Worm (Caenorhabditis elegans): ENCODE measurements around the gene srd-13.

The srd-13 gene

DNA sequence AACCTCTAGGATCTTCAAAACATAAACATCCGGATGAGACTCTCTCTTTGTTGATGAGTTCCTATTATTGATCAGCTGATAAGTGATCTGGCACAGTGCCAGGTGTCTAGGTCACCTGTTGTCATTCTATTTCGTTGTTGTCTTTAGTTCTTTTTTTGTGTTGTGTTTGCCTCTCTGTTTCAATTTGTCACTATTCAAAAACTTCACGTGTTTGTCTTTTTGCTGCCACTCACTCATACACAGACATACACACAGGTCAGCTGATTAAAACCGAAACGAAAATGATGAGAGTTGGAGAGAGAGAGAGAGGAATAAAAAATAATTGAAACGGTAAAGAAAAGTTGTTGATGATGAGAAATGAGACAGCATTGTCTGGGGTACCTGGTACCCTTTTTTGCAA, 44.3 kb downstream of the srd-13 start (continued):
- TF ChIP-seq snu-23 (GFP tag; optimal IDR thresholded peaks at IDR 0.05): peak; percentile 88
- TF ChIP-seq F16B12.6 (tag; optimal IDR thresholded peaks at IDR 0.05): no peak
- TF ChIP-seq snpc-4 (tag; optimal IDR thresholded peaks at IDR 0.05): peak; percentile 24
- peak; percentile 72 for TF ChIP-seq C16A3.4 (tag; optimal IDR thresholded peaks at IDR 0.05)
- no peak for TF ChIP-seq Y116A8C.19 (tag; optimal IDR thresholded peaks at IDR 0.05; ENCODE audit: borderline replicate concordance)
- peak; percentile 89 for TF ChIP-seq irx-1 (tag; optimal IDR thresholded peaks at IDR 0.05)
- TF ChIP-seq C34B4.2 (tag; optimal IDR thresholded peaks at IDR 0.05): no peak
- peak in 3 of 6 experiments; percentile 37 to 88 (median 76) for TF ChIP-seq elt-3 (tag; optimal IDR thresholded peaks at IDR 0.05)
- TF ChIP-seq sox-4 (tag; optimal IDR thresholded peaks at IDR 0.05): no peak
- TF ChIP-seq nhr-19 (GFP tag; conservative IDR thresholded peaks at IDR 0.05): peak; percentile 84
- TF ChIP-seq skn-1 (tag; optimal IDR thresholded peaks at IDR 0.05): peak; percentile 87
- no peak for TF ChIP-seq unc-30 (tag; optimal IDR thresholded peaks at IDR 0.05)
- TF ChIP-seq ceh-90 (tag; optimal IDR thresholded peaks at IDR 0.05): no peak
- no peak for TF ChIP-seq aha-1 (tag; optimal IDR thresholded peaks at IDR 0.05)
- TF ChIP-seq mef-2 (tag; optimal IDR thresholded peaks at IDR 0.05): no peak
- TF ChIP-seq hlh-4 (tag; optimal IDR thresholded peaks at IDR 0.05): no peak
- TF ChIP-seq nhr-85 (tag): peak; percentile 100
- no peak for TF ChIP-seq ets-5 (GFP tag; IDR thresholded peaks at IDR 0.05)
- no peak for TF ChIP-seq fkh-8 (tag; optimal IDR thresholded peaks at IDR 0.05)
- peak; percentile 23 for TF ChIP-seq ztf-4 (tag; optimal IDR thresholded peaks at IDR 0.05)
- no peak for TF ChIP-seq nhr-12 (tag; optimal IDR thresholded peaks at IDR 0.05)
- TF ChIP-seq nhr-47 (tag; optimal IDR thresholded peaks at IDR 0.05): peak; percentile 70
- TF ChIP-seq nhr-76 (tag; optimal IDR thresholded peaks at IDR 0.05): no peak
- TF ChIP-seq fos-1 (tag; optimal IDR thresholded peaks at IDR 0.05): no peak
- no peak for TF ChIP-seq nhr-84 (tag; optimal IDR thresholded peaks at IDR 0.05)
- TF ChIP-seq lin-13 (GFP tag; optimal IDR thresholded peaks at IDR 0.05): peak; percentile 82
- TF ChIP-seq egl-27 (tag; optimal IDR thresholded peaks at IDR 0.05): no peak
- peak; percentile 22 for TF ChIP-seq jun-1 (tag; optimal IDR thresholded peaks at IDR 0.05)
- no peak for TF ChIP-seq alr-1 (tag; optimal IDR thresholded peaks at IDR 0.05; ENCODE audit: borderline replicate concordance)
- no peak for TF ChIP-seq pax-3 (tag; optimal IDR thresholded peaks at IDR 0.05)
- TF ChIP-seq grh-1 (GFP tag; IDR thresholded peaks at IDR 0.05): peak; percentile 60
- peak; percentile 91 for TF ChIP-seq blmp-1 (tag; optimal IDR thresholded peaks at IDR 0.05)
- no peak for TF ChIP-seq fkh-4 (tag; optimal IDR thresholded peaks at IDR 0.05; ENCODE audit: borderline replicate concordance)
- TF ChIP-seq isw-1 (GFP tag; IDR thresholded peaks at IDR 0.05): no peak
- TF ChIP-seq nhr-90 (tag; optimal IDR thresholded peaks at IDR 0.05; ENCODE audit: poor library complexity): peak; percentile 86
- peak; percentile 86 for TF ChIP-seq tbx-2 (tag; optimal IDR thresholded peaks at IDR 0.05)
- no peak for TF ChIP-seq ztf-11 (tag; optimal IDR thresholded peaks at IDR 0.05)
- peak; percentile 5 to 89 for TF ChIP-seq lin-35 (GFP tag; optimal IDR thresholded peaks at IDR 0.05)
- TF ChIP-seq C04F5.9 (tag; optimal IDR thresholded peaks at IDR 0.05): peak; percentile 6
- TF ChIP-seq zip-4 (GFP tag; optimal IDR thresholded peaks at IDR 0.05): no peak
- TF ChIP-seq mab-9 (GFP tag; IDR thresholded peaks at IDR 0.05): no peak
- peak; percentile 24 for TF ChIP-seq nhr-11 (tag; optimal IDR thresholded peaks at IDR 0.05)
- TF ChIP-seq unc-98 (GFP tag; IDR thresholded peaks at IDR 0.05): no peak
- no peak for TF ChIP-seq tlp-1 (tag; optimal IDR thresholded peaks at IDR 0.05)
- peak; percentile 66 for TF ChIP-seq pag-3 (tag; optimal IDR thresholded peaks at IDR 0.05; ENCODE audit: borderline replicate concordance, insufficient read depth)
- TF ChIP-seq mep-1 (tag; optimal IDR thresholded peaks at IDR 0.05): peak; percentile 76
- TF ChIP-seq lin-14 (GFP tag; optimal IDR thresholded peaks at IDR 0.05): peak; percentile 97
- no peak for TF ChIP-seq ceh-8 (GFP tag; optimal IDR thresholded peaks at IDR 0.05)
- TF ChIP-seq vab-15 (tag; optimal IDR thresholded peaks at IDR 0.05): peak; percentile 99
- TF ChIP-seq nhr-71 (tag; optimal IDR thresholded peaks at IDR 0.05): peak; percentile 96
- TF ChIP-seq pqm-1 (tag; optimal IDR thresholded peaks at IDR 0.05): no peak
- peak; percentile 40 to 41 for TF ChIP-seq efl-1 (optimal IDR thresholded peaks at IDR 0.05)
- peak; percentile 20 to 94 for TF ChIP-seq efl-1 (GFP tag; optimal IDR thresholded peaks at IDR 0.05 in 1 of 2)

Data from whole organism, L1 larva.